Worm (Caenorhabditis elegans) whole organism, mixed stage, embryonic: ENCODE data around the gene F10E9.11.

ENCODE experiments used
- M03D4.4 ChIP-seq: sonication (generic microtip); optimal IDR thresholded peaks from 2 replicates; lab custom pipeline; 2017; ENCODE audit warnings: mild to moderate bottlenecking, missing genetic modification characterization, missing compliant biosample characterization
- blmp-1 ChIP-seq: fragments of 150-350 bp; optimal IDR thresholded peaks from 2 replicates; lab custom pipeline; 2014; ENCODE audit warnings: missing biosample characterization, missing genetic modification characterization
- ceh-39 ChIP-seq: fragments of 150-350 bp; optimal IDR thresholded peaks from 2 replicates; lab custom pipeline; 2014; ENCODE audit warnings: missing biosample characterization, missing genetic modification characterization
- ceh-43 ChIP-seq: fragments of 200-800 bp; sonication (Bioruptor generic); optimal IDR thresholded peaks from 2 replicates; lab custom pipeline; 2018; ENCODE audit warnings: mild to moderate bottlenecking, missing genetic modification characterization, moderate library complexity, missing compliant biosample characterization
- ceh-83 ChIP-seq: fragments of 200-800 bp; sonication (Bioruptor generic); optimal IDR thresholded peaks from 2 replicates; lab custom pipeline; 2018; ENCODE audit warnings: mild to moderate bottlenecking, missing genetic modification characterization, missing compliant biosample characterization
- ces-1 ChIP-seq: fragments of 150-350 bp; optimal IDR thresholded peaks from 2 replicates; lab custom pipeline; 2014; ENCODE audit warnings: missing biosample characterization, missing genetic modification reagents, missing genetic modification characterization
- cnd-1 ChIP-seq: fragments of 200-800 bp; sonication (Bioruptor generic); optimal IDR thresholded peaks from 2 replicates; lab custom pipeline; 2018; ENCODE audit warnings: mild to moderate bottlenecking, missing genetic modification characterization, missing compliant biosample characterization
- drap-1 ChIP-seq: fragments of 200-800 bp; sonication (Bioruptor generic); optimal IDR thresholded peaks from 3 replicates; lab custom pipeline; 2018; ENCODE audit warnings: mild to moderate bottlenecking, missing genetic modification characterization, missing compliant biosample characterization
- elt-1 ChIP-seq: sonication (generic microtip); optimal IDR thresholded peaks from 2 replicates; lab custom pipeline; 2017; ENCODE audit warnings: missing genetic modification characterization, mild to moderate bottlenecking, missing compliant biosample characterization, antibody characterized with exemption, moderate library complexity, borderline replicate concordance; ENCODE audit not compliant: insufficient read depth
- flh-1 ChIP-seq: fragments of 200-800 bp; sonication (Bioruptor generic); optimal IDR thresholded peaks from 2 replicates; lab custom pipeline; 2018; ENCODE audit warnings: mild to moderate bottlenecking, missing genetic modification characterization, moderate library complexity, missing compliant biosample characterization
- ham-2 ChIP-seq: fragments of 200-800 bp; sonication (Bioruptor generic); optimal IDR thresholded peaks from 2 replicates; lab custom pipeline; 2018; ENCODE audit warnings: mild to moderate bottlenecking, missing genetic modification characterization, missing compliant biosample characterization
- hlh-1 ChIP-seq: fragments of 150-350 bp; optimal IDR thresholded peaks from 2 replicates; lab custom pipeline; 2014; ENCODE audit warnings: missing biosample characterization, missing genetic modification reagents, missing genetic modification characterization
- lin-13 ChIP-seq: fragments of 150-350 bp; optimal IDR thresholded peaks from 2 replicates; lab custom pipeline; 2014; ENCODE audit warnings: missing biosample characterization, missing genetic modification characterization
- lsy-2 ChIP-seq: fragments of 150-350 bp; optimal IDR thresholded peaks from 2 replicates; lab custom pipeline; 2014; ENCODE audit warnings: missing biosample characterization, missing genetic modification characterization
- mab-5 ChIP-seq: fragments of 150-350 bp; optimal IDR thresholded peaks from 2 replicates; lab custom pipeline; 2014; ENCODE audit warnings: missing biosample characterization, missing genetic modification characterization
- mls-2 ChIP-seq: sonication (generic microtip); optimal IDR thresholded peaks from 2 replicates; lab custom pipeline; 2016; ENCODE audit warnings: mild to moderate bottlenecking, missing genetic modification characterization, moderate library complexity, missing compliant biosample characterization
- nhr-12 ChIP-seq: fragments of 150-350 bp; optimal IDR thresholded peaks from 2 replicates; lab custom pipeline; 2014; ENCODE audit warnings: missing biosample characterization, missing genetic modification characterization
- nhr-2 ChIP-seq: fragments of 150-350 bp; optimal IDR thresholded peaks from 2 replicates; lab custom pipeline; 2014; ENCODE audit warnings: missing biosample characterization, missing genetic modification characterization
- nhr-237 ChIP-seq: fragments of 150-350 bp; optimal IDR thresholded peaks from 2 replicates; lab custom pipeline; 2014; ENCODE audit warnings: missing biosample characterization, missing genetic modification characterization
- nhr-28 ChIP-seq: fragments of 150-350 bp; optimal IDR thresholded peaks from 2 replicates; lab custom pipeline; 2014; ENCODE audit warnings: missing biosample characterization, missing genetic modification characterization
- nhr-76 ChIP-seq: sonication (generic microtip); optimal IDR thresholded peaks from 2 replicates; lab custom pipeline; 2017; ENCODE audit warnings: missing biosample characterization, missing genetic modification characterization
- sem-2 ChIP-seq: fragments of 200-800 bp; sonication (Bioruptor generic); optimal IDR thresholded peaks from 2 replicates; lab custom pipeline; 2018; ENCODE audit warnings: mild to moderate bottlenecking, missing genetic modification characterization, missing compliant biosample characterization
- snpc-4 ChIP-seq: fragments of 150-350 bp; optimal IDR thresholded peaks from 2 replicates; lab custom pipeline; 2014; ENCODE audit warnings: missing biosample characterization, missing genetic modification characterization
- sptf-1 ChIP-seq: sonication (generic microtip); optimal IDR thresholded peaks from 2 replicates; lab custom pipeline; 2017; ENCODE audit warnings: mild to moderate bottlenecking, missing genetic modification characterization, moderate library complexity, missing compliant biosample characterization
- unc-120 ChIP-seq: sonication (generic microtip); optimal IDR thresholded peaks from 2 replicates; lab custom pipeline; 2017; ENCODE audit warnings: missing genetic modification characterization, missing compliant biosample characterization; ENCODE audit not compliant: poor library complexity, severe bottlenecking
- unc-39 ChIP-seq: fragments of 150-350 bp; optimal IDR thresholded peaks from 2 replicates; lab custom pipeline; 2014; ENCODE audit warnings: missing biosample characterization, missing genetic modification characterization
- unc-62 ChIP-seq: fragments of 150-350 bp; optimal IDR thresholded peaks from 2 replicates; lab custom pipeline; 2014; ENCODE audit warnings: missing biosample characterization, missing genetic modification reagents, missing genetic modification characterization
- zip-8 ChIP-seq: fragments of 150-350 bp; optimal IDR thresholded peaks from 2 replicates; lab custom pipeline; 2014; ENCODE audit warnings: missing biosample characterization, missing genetic modification characterization

The F10E9.11 gene

ce11 chrIII:8325574-8326513 lies 6.8 kb upstream of the F10E9.11 start, which contains the start of gene ZC262.13:
TSS of gene ZC262.13 (plus strand) at chrIII:8326214.
- TF ChIP-seq ham-2 (GFP tag; lab: Kevin White, UChicago) (no peak), blmp-1 (tag; lab: Kevin White, UChicago) (no peak), lin-13 (tag; lab: Kevin White, UChicago) (no peak), cnd-1 (tag; lab: Kevin White, UChicago) (no peak), lsy-2 (no peak)

DNA sequence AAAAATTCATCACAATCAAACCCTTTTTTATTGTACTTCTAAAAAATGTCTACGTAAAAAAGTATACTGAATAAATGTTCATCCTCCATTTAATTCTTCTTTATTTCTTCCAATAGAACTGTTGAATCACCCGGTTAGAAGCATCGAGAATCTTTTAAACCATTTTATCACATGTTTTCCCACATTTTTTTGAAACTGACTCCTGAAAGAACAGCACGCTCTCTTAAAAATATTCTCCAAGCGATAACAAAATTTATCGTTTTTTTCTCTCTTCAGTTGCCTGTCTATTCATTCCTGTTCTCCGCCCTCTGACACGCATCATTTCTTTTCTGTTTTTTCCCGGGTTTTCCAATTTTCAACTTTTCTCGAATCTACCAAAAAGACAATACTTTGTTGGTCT lies 5.4 kb upstream of the F10E9.11 start, which contains the start of gene F10E9.12:
TSS of gene F10E9.12 (plus strand) at position 131 of the 400 bp plus-strand sequence.
- TF ChIP-seq nhr-12 (tag; lab: Kevin White, UChicago) (no peak), flh-1 (no peak), snpc-4 (no peak), ceh-43 (GFP tag; lab: Kevin White, UChicago) (no peak), mls-2 (tag; lab: Kevin White, UChicago) (no peak), M03D4.4 (no peak), unc-120 (tag; lab: Kevin White, UChicago) (no peak)

ce11 chrIII:8322645-8323213 lies 3.7 kb upstream of the F10E9.11 start, which contains the start of gene F10E9.1:
TSS of gene F10E9.1 (plus strand) at chrIII:8323163.
- no peak for TF ChIP-seq unc-62 (GFP tag; lab: Kevin White, UChicago)
- TF ChIP-seq nhr-76 (tag; lab: Kevin White, UChicago), result no peak
- TF ChIP-seq ham-2 (GFP tag; lab: Kevin White, UChicago), result no peak
- TF ChIP-seq snpc-4, result no peak
- no peak for TF ChIP-seq nhr-237 (tag; lab: Kevin White, UChicago)
- TF ChIP-seq nhr-12 (tag; lab: Kevin White, UChicago), result no peak
- TF ChIP-seq blmp-1 (tag; lab: Kevin White, UChicago), result no peak
- TF ChIP-seq ceh-43 (GFP tag; lab: Kevin White, UChicago), result no peak

DNA sequence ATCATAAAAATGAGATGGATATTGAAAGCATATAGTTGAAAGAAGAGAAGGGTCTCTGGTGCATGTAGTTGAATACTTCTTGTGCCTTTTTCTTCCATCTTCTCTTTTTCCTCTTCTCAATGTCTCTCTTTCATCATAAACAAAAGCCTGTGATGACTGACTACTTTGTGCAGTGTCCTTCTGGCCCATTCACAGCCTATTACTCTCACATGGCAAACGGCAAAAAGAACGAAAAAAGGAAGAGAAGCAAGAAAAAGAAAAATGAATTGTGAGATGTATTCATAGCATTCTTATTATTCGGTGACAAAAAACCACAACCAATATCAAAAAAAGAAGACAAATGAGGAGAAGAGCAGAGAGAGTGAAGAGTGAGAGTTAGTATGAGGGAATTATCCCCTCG lies 2.2 kb upstream of the F10E9.11 start:
- no peak for TF ChIP-seq drap-1 (GFP tag; lab: Kevin White, UChicago)
- no peak for TF ChIP-seq zip-8
- TF ChIP-seq sem-2, result no peak
- TF ChIP-seq elt-1 (tag; lab: Kevin White, UChicago), result no peak
- no peak for TF ChIP-seq nhr-12 (tag; lab: Kevin White, UChicago)
- no peak for TF ChIP-seq nhr-2 (tag; lab: Kevin White, UChicago)
- TF ChIP-seq nhr-237 (tag; lab: Kevin White, UChicago), result no peak
- TF ChIP-seq mab-5 (tag; lab: Kevin White, UChicago), result no peak
- TF ChIP-seq cnd-1 (tag; lab: Kevin White, UChicago), result no peak
- no peak for TF ChIP-seq snpc-4

DNA sequence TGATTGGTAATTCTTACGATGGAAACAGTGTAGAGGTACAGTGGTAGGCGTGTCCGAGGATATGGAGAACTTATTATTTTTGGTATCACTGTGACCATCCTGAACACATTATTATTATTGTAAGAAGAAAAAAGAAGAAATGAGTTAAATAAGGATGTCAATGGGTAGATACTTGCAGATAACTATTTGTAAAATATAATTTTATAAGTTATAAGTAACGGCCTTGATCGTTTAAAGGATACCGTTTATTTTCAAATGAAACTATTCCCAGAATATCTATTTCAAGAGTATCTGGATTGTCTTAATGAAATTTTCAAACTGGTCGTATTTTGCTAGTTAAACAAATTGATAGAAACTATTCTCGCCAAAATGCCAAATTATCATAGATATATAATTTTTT lies 1.1 kb upstream of the F10E9.11 start, which contains the start of gene F10E9.10:
TSS of gene F10E9.10 (minus strand) at position 101 of the 400 bp plus-strand sequence.
- TF ChIP-seq flh-1, result no peak
- no peak for TF ChIP-seq mls-2 (tag; lab: Kevin White, UChicago)
- no peak for TF ChIP-seq unc-62 (GFP tag; lab: Kevin White, UChicago)
- TF ChIP-seq sptf-1 (tag; lab: Kevin White, UChicago), result no peak
- TF ChIP-seq nhr-2 (tag; lab: Kevin White, UChicago), result no peak
- TF ChIP-seq lsy-2, result no peak
- no peak for TF ChIP-seq elt-1 (tag; lab: Kevin White, UChicago)
- TF ChIP-seq sem-2, result no peak
- TF ChIP-seq nhr-12 (tag; lab: Kevin White, UChicago), result no peak
- TF ChIP-seq unc-39 (tag; lab: Kevin White, UChicago), result no peak
- TF ChIP-seq nhr-28 (tag; lab: Kevin White, UChicago), result no peak
- no peak for TF ChIP-seq unc-120 (tag; lab: Kevin White, UChicago)
- no peak for TF ChIP-seq hlh-1 (tag; lab: Kevin White, UChicago)
- TF ChIP-seq ceh-83 (GFP tag; lab: Kevin White, UChicago), result no peak
- TF ChIP-seq zip-8, result no peak
- no peak for TF ChIP-seq ces-1 (GFP tag; lab: Kevin White, UChicago)
- TF ChIP-seq ceh-39 (tag; lab: Kevin White, UChicago), result no peak
